Worm (Caenorhabditis elegans): ENCODE results near the gene cpsf-2.

The cpsf-2 gene

DNA sequence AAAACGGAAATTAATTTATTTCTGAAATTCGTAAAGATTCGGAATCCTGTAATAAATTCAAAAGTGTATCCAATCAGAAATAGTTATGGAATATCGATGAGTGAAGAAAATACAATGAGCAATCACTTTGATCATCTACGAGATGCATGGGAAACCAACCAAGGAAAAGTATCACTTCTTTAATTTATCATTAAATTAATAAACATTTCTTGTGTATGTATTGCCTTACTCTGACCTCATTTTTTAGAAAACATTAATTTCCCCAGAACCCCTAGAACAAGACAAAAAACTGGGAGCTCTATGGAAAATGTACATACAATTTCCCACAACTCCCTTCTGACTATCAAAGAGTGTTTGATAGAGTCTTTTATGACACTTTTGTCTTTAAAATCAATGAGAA is 45.0 kb upstream of the cpsf-2 start, which contains the start of gene F10D2.16:
Gene F10D2.16 (plus strand): TSS at position 301 of the 400 bp plus-strand sequence.
- TF ChIP-seq mep-1 (tag; optimal IDR thresholded peaks at IDR 0.05), result no peak
- TF ChIP-seq zip-11 (GFP tag; IDR thresholded peaks at IDR 0.05), result no peak
- TF ChIP-seq T26A8.4 (GFP tag; IDR thresholded peaks at IDR 0.05), result no peak
- TF ChIP-seq unc-130 (GFP tag; optimal IDR thresholded peaks at IDR 0.05), result no peak
- TF ChIP-seq dve-1 (tag; optimal IDR thresholded peaks at IDR 0.05; ENCODE audit: insufficient read depth), result no peak
- TF ChIP-seq egl-27 (tag; optimal IDR thresholded peaks at IDR 0.05), result no peak
- no peak for TF ChIP-seq F10B5.3 (tag; optimal IDR thresholded peaks at IDR 0.05)
- no peak for TF ChIP-seq hlh-11 (tag; optimal IDR thresholded peaks at IDR 0.05)
- no peak for TF ChIP-seq pha-4 (GFP tag; IDR thresholded peaks at IDR 0.05)
- no peak for TF ChIP-seq pha-4 (tag; optimal IDR thresholded peaks at IDR 0.05)

DNA sequence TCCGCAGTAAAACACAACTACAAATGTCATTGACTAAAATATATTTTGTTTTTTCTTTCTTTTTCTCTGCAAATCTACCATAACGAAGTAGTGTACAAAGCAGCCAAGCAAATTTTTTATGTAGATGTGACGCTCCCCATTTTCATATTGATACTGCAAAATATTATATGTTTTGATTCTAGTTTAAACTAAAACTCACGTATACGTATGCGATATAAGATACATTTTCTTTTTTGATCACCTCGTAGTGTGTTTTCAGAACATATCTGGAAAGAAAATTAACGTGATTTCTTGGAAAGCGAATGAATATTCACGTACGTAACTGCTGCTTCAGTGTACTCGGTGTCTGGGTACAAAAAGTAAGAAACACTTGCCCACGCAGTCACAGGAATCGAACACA is 42.1 kb upstream of the cpsf-2 start:
- peak in 1 of 2 experiments; percentile 94 for TF ChIP-seq unc-62 (GFP tag; optimal IDR thresholded peaks at IDR 0.05 in 1 of 2)
- no peak for TF ChIP-seq unc-62 (tag; optimal IDR thresholded peaks at IDR 0.05)
- TF ChIP-seq R02D3.7 (tag; optimal IDR thresholded peaks at IDR 0.05), result no peak

DNA sequence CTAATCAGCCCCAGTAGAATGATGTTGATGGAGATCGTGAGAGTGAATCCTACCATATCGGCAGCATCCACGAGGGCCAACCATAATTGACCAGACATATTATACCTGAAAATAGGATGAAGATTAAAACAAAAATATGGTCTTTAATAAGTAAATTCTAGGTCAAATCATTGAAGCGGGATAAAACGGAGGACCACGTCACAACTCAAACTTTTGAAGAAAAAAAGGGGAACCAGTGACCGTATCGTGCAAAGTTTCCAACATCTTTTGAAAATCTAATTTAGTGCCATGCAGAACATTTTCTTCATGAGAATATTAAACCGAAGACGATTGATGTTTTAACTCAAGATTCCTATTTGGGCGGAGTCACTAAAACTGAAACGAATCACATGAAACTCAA is 40.7 kb upstream of the cpsf-2 start, which contains the start of gene str-112:
Gene str-112 (minus strand): TSS at position 101 of the 400 bp plus-strand sequence.
- TF ChIP-seq lin-39 (tag; optimal IDR thresholded peaks at IDR 0.05) (no peak), ceh-62 (tag; optimal IDR thresholded peaks at IDR 0.05) (no peak), R02D3.7 (tag; optimal IDR thresholded peaks at IDR 0.05) (no peak), arid-1 (GFP tag; conservative IDR thresholded peaks at IDR 0.05) (no peak), zip-11 (GFP tag; IDR thresholded peaks at IDR 0.05) (no peak), ZK546.5 (tag; optimal IDR thresholded peaks at IDR 0.05) (no peak), daf-16 (GFP tag; optimal IDR thresholded peaks at IDR 0.05) (no peak), daf-16 (tag; optimal IDR thresholded peaks at IDR 0.05) (no peak), mxl-3 (GFP tag; optimal IDR thresholded peaks at IDR 0.05) (no peak), snpc-1.2 (GFP tag; IDR thresholded peaks at IDR 0.05) (no peak), mxl-2 (GFP tag; conservative IDR thresholded peaks at IDR 0.05) (no peak), unc-130 (GFP tag; optimal IDR thresholded peaks at IDR 0.05) (no peak), saeg-2 (GFP tag; IDR thresholded peaks at IDR 0.05) (no peak)

ce11 chrV:7140368-7140767 is 38.6 kb upstream of the cpsf-2 start:
- TF ChIP-seq ceh-20 (GFP tag; IDR thresholded peaks at IDR 0.05) (no peak), unc-62 (GFP tag; optimal IDR thresholded peaks at IDR 0.05 in 1 of 2) (peak in 1 of 2 experiments; percentile 91), unc-62 (tag; optimal IDR thresholded peaks at IDR 0.05) (no peak), nhr-28 (tag; optimal IDR thresholded peaks at IDR 0.05) (peak; percentile 64)

- peak; percentile 45 for TF ChIP-seq nhr-28 (tag; optimal IDR thresholded peaks at IDR 0.05)
- no peak for TF ChIP-seq lin-1 (GFP tag; IDR thresholded peaks at IDR 0.05)
- TF ChIP-seq ces-1 (GFP tag; optimal IDR thresholded peaks at IDR 0.05), result no peak
- TF ChIP-seq zip-11 (GFP tag; IDR thresholded peaks at IDR 0.05), result no peak
- TF ChIP-seq nhr-6 (tag; optimal IDR thresholded peaks at IDR 0.05), result no peak
- no peak for TF ChIP-seq Y48G9A.11 (GFP tag; IDR thresholded peaks at IDR 0.05)
Observed at ce11 chrV:7141864-7142263, 37.1 kb upstream of the cpsf-2 start, which contains the start of gene ugt-40. Gene ugt-40 (minus strand): TSS chrV:7141964.

DNA sequence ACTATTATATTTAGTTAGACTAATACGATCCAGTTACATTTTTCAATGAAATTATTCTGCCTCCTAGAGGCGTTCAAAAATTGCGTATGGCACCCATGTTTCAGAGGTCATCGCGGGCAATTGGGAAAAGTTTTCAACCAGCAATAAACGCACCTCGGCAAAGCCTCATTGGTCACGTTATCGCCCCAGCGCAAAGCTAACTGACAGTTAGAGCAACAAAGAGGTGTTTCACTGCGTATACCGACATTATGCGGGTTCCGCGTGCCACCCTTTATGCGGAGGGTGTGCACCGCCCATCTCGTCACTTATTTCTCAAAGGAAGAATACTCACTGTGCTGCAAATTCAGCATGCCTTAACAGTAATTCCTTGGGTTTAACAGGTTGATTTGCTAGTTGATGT is 36.3 kb upstream of the cpsf-2 start:
- TF ChIP-seq F37D6.2 (tag; optimal IDR thresholded peaks at IDR 0.05), result no peak
- no peak for TF ChIP-seq zag-1 (tag; optimal IDR thresholded peaks at IDR 0.05)
- no peak for TF ChIP-seq nhr-25 (tag; optimal IDR thresholded peaks at IDR 0.05; ENCODE audit: borderline replicate concordance, insufficient read depth)
- no peak for TF ChIP-seq ces-1 (GFP tag; optimal IDR thresholded peaks at IDR 0.05)
- TF ChIP-seq nhr-28 (tag; optimal IDR thresholded peaks at IDR 0.05), result no peak
- no peak for TF ChIP-seq sdz-12 (GFP tag; optimal IDR thresholded peaks at IDR 0.05)
- TF ChIP-seq pqm-1 (tag; optimal IDR thresholded peaks at IDR 0.05), result peak; percentile 1
- TF ChIP-seq daf-16 (GFP tag; optimal IDR thresholded peaks at IDR 0.05), result peak in 1 of 2 experiments; percentile 16
- TF ChIP-seq daf-16 (tag; optimal IDR thresholded peaks at IDR 0.05), result peak; percentile 58
- TF ChIP-seq daf-19 (GFP tag; conservative IDR thresholded peaks at IDR 0.05), result no peak
- TF ChIP-seq zip-2 (tag; optimal IDR thresholded peaks at IDR 0.05), result no peak
- no peak for TF ChIP-seq hmg-1.1 (GFP tag; IDR thresholded peaks at IDR 0.05)
- TF ChIP-seq dmd-9 (GFP tag; IDR thresholded peaks at IDR 0.05), result no peak
- TF ChIP-seq ceh-32 (tag; optimal IDR thresholded peaks at IDR 0.05; ENCODE audit: poor library complexity), result no peak
- TF ChIP-seq T26A8.4 (GFP tag; IDR thresholded peaks at IDR 0.05), result no peak
- peak; percentile 72 for TF ChIP-seq php-3 (GFP tag; IDR thresholded peaks at IDR 0.05)
- no peak for TF ChIP-seq Y75B8A.6 (GFP tag; IDR thresholded peaks at IDR 0.05)
- no peak for TF ChIP-seq ztf-11 (tag; optimal IDR thresholded peaks at IDR 0.05)
